Fruit fly (Drosophila melanogaster): Measurements from ENCODE around the gene CG43703.

CG43703 gene

dm6 chr2L:3804641-3805273, 39.5 kb downstream of the CG43703 start (continued):
- TF ChIP-seq CG4328 (GFP tag; optimal IDR thresholded peaks at IDR 0.05) (peak; percentile 97), Meics (GFP tag; optimal IDR thresholded peaks at IDR 0.05) (peak; percentile 97), CG2875 (GFP tag; optimal IDR thresholded peaks at IDR 0.05) (peak; percentile 98), Jarid2 (GFP tag; optimal IDR thresholded peaks at IDR 0.05) (peak; percentile 91), tll (GFP tag; optimal IDR thresholded peaks at IDR 0.05) (peak in 1 of 2 experiments; percentile 64), Dref (GFP tag; IDR thresholded peaks at IDR 0.05) (peak; percentile 30; the same call in 1 of the 2 replicates), Kr (GFP tag; optimal IDR thresholded peaks at IDR 0.05) (no peak), CG11085 (GFP tag; IDR thresholded peaks at IDR 0.05) (peak; percentile 88), CG18599 (GFP tag; optimal IDR thresholded peaks at IDR 0.05) (peak; percentile 99), CG4282 (GFP tag; optimal IDR thresholded peaks at IDR 0.05) (peak; percentile 94), MESR4 (GFP tag; optimal IDR thresholded peaks at IDR 0.05) (peak; percentile 80), CG6854 (GFP tag; optimal IDR thresholded peaks at IDR 0.05) (peak; percentile 96), vnd (GFP tag; IDR thresholded peaks at IDR 0.05; ENCODE audit: partially characterized antibody) (no peak), Oaz (GFP tag; IDR thresholded peaks at IDR 0.05) (peak; percentile 94), CG15011 (GFP tag; optimal IDR thresholded peaks at IDR 0.05) (peak; percentile 97), CG9609 (GFP tag; optimal IDR thresholded peaks at IDR 0.05) (peak; percentile 97), CG11560 (tag; IDR thresholded peaks at IDR 0.05) (peak; percentile 89), fru (optimal IDR thresholded peaks at IDR 0.05) (no peak), CG6272 (GFP tag; IDR thresholded peaks at IDR 0.05) (peak; percentile 93), CG7357 (GFP tag; IDR thresholded peaks at IDR 0.05) (peak; percentile 92), CG10654 (GFP tag; optimal IDR thresholded peaks at IDR 0.05) (peak; percentile 97), yki (optimal IDR thresholded peaks at IDR 0.05) (no peak), CG10979 (tag; optimal IDR thresholded peaks at IDR 0.05) (peak; percentile 98), tio (GFP tag; optimal IDR thresholded peaks at IDR 0.05) (peak; percentile 92), CkIIα-i1 (GFP tag; IDR thresholded peaks at IDR 0.05) (peak; percentile 92), BtbVII (GFP tag; optimal IDR thresholded peaks at IDR 0.05) (peak; percentile 98), zen (tag; optimal IDR thresholded peaks at IDR 0.05) (peak; percentile 95), sc (optimal IDR thresholded peaks at IDR 0.05) (no peak), sc (GFP tag; optimal IDR thresholded peaks at IDR 0.05) (peak; percentile 97), tx (GFP tag; optimal IDR thresholded peaks at IDR 0.05) (peak; percentile 98), Rx (GFP tag; IDR thresholded peaks at IDR 0.05) (peak; percentile 96), Eip74EF (GFP tag; optimal IDR thresholded peaks at IDR 0.05) (peak in 1 of 2 experiments; percentile 99), nmo (GFP tag; optimal IDR thresholded peaks at IDR 0.05) (peak; percentile 99), Dbx (GFP tag; IDR thresholded peaks at IDR 0.05) (peak; percentile 95), stc (GFP tag; IDR thresholded peaks at IDR 0.05) (peak; percentile 98), Bgb (GFP tag; IDR thresholded peaks at IDR 0.05; ENCODE audit: partially characterized antibody) (no peak), ato (GFP tag; IDR thresholded peaks at IDR 0.05; ENCODE audit: partially characterized antibody) (0 out of 2 replicates have a peak, but pooled peaks have one; percentile 31), CG8765 (GFP tag; IDR thresholded peaks at IDR 0.05) (peak; percentile 88), onecut (GFP tag; IDR thresholded peaks at IDR 0.05) (peak; percentile 97), Atf-2 (GFP tag; optimal IDR thresholded peaks at IDR 0.05) (peak; percentile 95), CG7556 (GFP tag; optimal IDR thresholded peaks at IDR 0.05) (peak; percentile 96), shn (GFP tag; optimal IDR thresholded peaks at IDR 0.05) (peak; percentile 95), unpg (GFP tag; optimal IDR thresholded peaks at IDR 0.05) (peak; percentile 99), Hmx (GFP tag; optimal IDR thresholded peaks at IDR 0.05) (peak; percentile 84), MTF-1 (GFP tag; optimal IDR thresholded peaks at IDR 0.05; ENCODE audit: borderline replicate concordance) (peak; percentile 98), Lhr (GFP tag; optimal IDR thresholded peaks at IDR 0.05) (peak; percentile 95), CG8089 (GFP tag; optimal IDR thresholded peaks at IDR 0.05) (peak; percentile 95), Myb (GFP tag; optimal IDR thresholded peaks at IDR 0.05) (peak; percentile 90), zf30C (GFP tag; optimal IDR thresholded peaks at IDR 0.05) (no peak), sob (GFP tag; IDR thresholded peaks at IDR 0.05) (peak; percentile 97)

Data from whole organism, embryonic.